Fruit fly (Drosophila melanogaster) whole organism, pupa: Measurements from ENCODE around the gene CG46441.
A peak's percentile ranks its signal among the peaks of the same experiment; 100 is the strongest.

Experiments used
- CG10348 ChIP-seq: fragments of 200-800 bp; sonication (Bioruptor generic); IDR thresholded peaks from 2 replicates; pipeline ENCODE4 v1.3.6; 2022; ENCODE audit warnings: missing biosample characterization, missing genetic modification characterization
- CG12605 ChIP-seq: fragments of 200-800 bp; sonication (Bioruptor generic); IDR thresholded peaks from 2 replicates; pipeline ENCODE4 v1.3.6; 2022; ENCODE audit warnings: missing biosample characterization, missing genetic modification characterization
- CG15710 ChIP-seq: fragments of 200-800 bp; sonication (Bioruptor generic); optimal IDR thresholded peaks from 2 replicates; lab custom pipeline; 2018; ENCODE audit warnings: missing biosample characterization, mild to moderate bottlenecking, missing genetic modification characterization, moderate library complexity
- CG32121 ChIP-seq: fragments of 200-800 bp; sonication (Bioruptor generic); IDR thresholded peaks from 2 replicates; pipeline ENCODE4 v1.3.6; 2022; ENCODE audit warnings: missing biosample characterization, missing genetic modification characterization
- CG34367 ChIP-seq: fragments of 200-800 bp; sonication (Bioruptor generic); optimal IDR thresholded peaks from 2 replicates; lab custom pipeline; 2018; ENCODE audit warnings: missing biosample characterization, mild to moderate bottlenecking, missing genetic modification characterization
- CG4496 ChIP-seq: fragments of 200-800 bp; sonication (Bioruptor generic); IDR thresholded peaks from 3 replicates; pipeline ENCODE4 v1.3.6; 2022; ENCODE audit warnings: missing biosample characterization, missing genetic modification characterization
- CG8301 ChIP-seq: fragments of 200-800 bp; sonication (Bioruptor generic); optimal IDR thresholded peaks from 2 replicates; lab custom pipeline; 2018; ENCODE audit warnings: missing biosample characterization, mild to moderate bottlenecking, missing genetic modification characterization
- CG9948 ChIP-seq: fragments of 200-800 bp; sonication (Bioruptor generic); optimal IDR thresholded peaks from 2 replicates; lab custom pipeline; 2018; ENCODE audit warnings: missing biosample characterization, mild to moderate bottlenecking, missing genetic modification characterization, moderate library complexity
- EcR ChIP-seq: fragments of 200-800 bp; sonication (Bioruptor generic); optimal IDR thresholded peaks from 3 replicates; lab custom pipeline; 2019; ENCODE audit warnings: missing biosample characterization, missing genetic modification characterization, mild to moderate bottlenecking, moderate library complexity, missing genetic modification reagents
- Ets98B ChIP-seq: fragments of 200-800 bp; sonication (Bioruptor generic); IDR thresholded peaks from 2 replicates; pipeline ENCODE4 v1.3.6; 2022; ENCODE audit warnings: missing biosample characterization, missing genetic modification characterization
- Pif1A ChIP-seq: fragments of 200-800 bp; sonication (Bioruptor generic); optimal IDR thresholded peaks from 3 replicates; lab custom pipeline; 2016; ENCODE audit warnings: missing biosample characterization, missing genetic modification characterization
- Pif1B ChIP-seq: fragments of 200-800 bp; sonication (Bioruptor generic); optimal IDR thresholded peaks from 3 replicates; lab custom pipeline; 2016; ENCODE audit warnings: missing biosample characterization, missing genetic modification characterization
- fd96Ca ChIP-seq: fragments of 200-800 bp; sonication (Bioruptor generic); IDR thresholded peaks from 3 replicates; pipeline ENCODE4 v1.3.6; 2022; ENCODE audit warnings: missing biosample characterization, missing genetic modification characterization
- gl ChIP-seq: fragments of 200-800 bp; sonication (Bioruptor generic); optimal IDR thresholded peaks from 2 replicates; lab custom pipeline; 2018; ENCODE audit warnings: missing biosample characterization, mild to moderate bottlenecking, missing genetic modification characterization

DNA sequence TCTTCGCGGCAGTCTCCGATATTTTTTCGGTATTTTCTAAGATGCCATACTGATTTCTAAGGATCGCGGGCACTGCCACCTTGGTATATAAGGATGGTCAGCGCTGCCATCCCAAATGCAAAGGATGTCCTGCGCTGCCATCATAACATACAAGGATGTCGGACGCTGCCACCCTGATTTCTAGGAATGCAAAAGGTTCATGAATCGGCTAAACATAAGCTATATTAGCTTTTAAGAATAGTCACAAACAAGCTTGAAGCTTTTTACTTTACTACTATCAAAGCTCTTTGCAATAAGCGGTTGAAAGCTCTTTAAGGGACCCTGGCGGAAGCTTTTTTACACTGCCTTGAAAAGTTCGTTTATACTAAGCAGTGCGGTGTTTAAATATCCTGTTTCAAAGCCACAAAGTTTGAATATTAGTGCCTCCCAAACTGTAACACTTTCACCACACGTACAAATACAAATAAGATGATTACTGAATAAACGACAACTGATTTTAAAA is 37.5 kb downstream of the CG46441 start:
- no peak for TF ChIP-seq CG15710 (tag; lab: Kevin White, UChicago)
- no peak for TF ChIP-seq Pif1B (GFP tag; lab: Kevin White, UChicago)
- no peak for TF ChIP-seq Ets98B (GFP tag; lab: Robert Waterston, UW)
- TF ChIP-seq CG34367 (tag; lab: Kevin White, UChicago): no peak
- TF ChIP-seq CG9948 (tag; lab: Kevin White, UChicago): no peak
- TF ChIP-seq CG32121: no peak
- TF ChIP-seq Pif1A (GFP tag; lab: Kevin White, UChicago): no peak
- no peak for TF ChIP-seq CG10348 (GFP tag; lab: Robert Waterston, UW)
- TF ChIP-seq EcR (GFP tag; lab: Kevin White, UChicago): no peak
- TF ChIP-seq fd96Ca (GFP tag; lab: Robert Waterston, UW): no peak
- no peak for TF ChIP-seq CG12605 (GFP tag; lab: Robert Waterston, UW)
- no peak for TF ChIP-seq CG8301 (tag; lab: Kevin White, UChicago)
- 0 out of 3 replicates have a peak, but pooled peaks have one; percentile 8 for TF ChIP-seq CG4496 (GFP tag; lab: Robert Waterston, UW)
- TF ChIP-seq gl (tag; lab: Kevin White, UChicago): no peak
